Worm (Caenorhabditis elegans): ENCODE data around the gene R07A4.2.

- TF ChIP-seq zag-1 (tag; optimal IDR thresholded peaks at IDR 0.05) (no peak), nhr-11 (tag; optimal IDR thresholded peaks at IDR 0.05) (no peak), Y48G9A.11 (GFP tag; IDR thresholded peaks at IDR 0.05) (no peak), egl-27 (tag; optimal IDR thresholded peaks at IDR 0.05) (no peak), ces-1 (GFP tag; optimal IDR thresholded peaks at IDR 0.05) (no peak), unc-62 (GFP tag; optimal IDR thresholded peaks at IDR 0.05 in 1 of 2) (peak in 1 of 2 experiments; percentile 5), unc-62 (tag; optimal IDR thresholded peaks at IDR 0.05) (no peak), pha-4 (GFP tag; IDR thresholded peaks at IDR 0.05) (peak; percentile 53), pha-4 (tag; optimal IDR thresholded peaks at IDR 0.05) (peak; percentile 69), ceh-82 (tag; optimal IDR thresholded peaks at IDR 0.05) (no peak), ZK337.2 (GFP tag; IDR thresholded peaks at IDR 0.05) (no peak)
These were observed 20.8 kb upstream of the R07A4.2 start for ce11 chrX:10766966-10767644.
